Worm (Caenorhabditis elegans) whole organism, early embryonic: ENCODE measurements around the gene Y38E10A.9.

Experiments
- ama-1 ChIP-seq: fragments of 150-350 bp; optimal IDR thresholded peaks from 2 replicates; lab custom pipeline; 2014
- ceh-13 ChIP-seq: fragments of 200-800 bp; sonication (Bioruptor generic); optimal IDR thresholded peaks from 2 replicates; lab custom pipeline; 2018; ENCODE audit warnings: mild to moderate bottlenecking, missing genetic modification characterization, missing compliant biosample characterization
- ets-7 ChIP-seq: sonication (generic microtip); optimal IDR thresholded peaks from 2 replicates; lab custom pipeline; 2016; ENCODE audit warnings: missing genotype, missing genetic modification characterization, missing compliant biosample characterization
- hmbx-1 ChIP-seq: sonication (generic microtip); optimal IDR thresholded peaks from 2 replicates; lab custom pipeline; 2016; ENCODE audit warnings: mild to moderate bottlenecking, missing genetic modification characterization, missing compliant biosample characterization
- tra-4 ChIP-seq: sonication (generic microtip); optimal IDR thresholded peaks from 2 replicates; lab custom pipeline; 2017; ENCODE audit warnings: missing genetic modification characterization, missing compliant biosample characterization

ce11 chrII:12658409-12658808 lies 49.7 kb downstream of the Y38E10A.9 start:
- TF ChIP-seq ama-1 (lab: Kevin White, UChicago) (no peak), ceh-13 (GFP tag; lab: Kevin White, UChicago) (no peak), tra-4 (tag; lab: Kevin White, UChicago) (no peak), ets-7 (tag; lab: Kevin White, UChicago) (no peak), hmbx-1 (no peak)
